Worm (Caenorhabditis elegans) whole organism, L4/young adult: ENCODE data around the gene fbxa-42.

Experiments
- W03F9.2 ChIP-seq: fragments of 150-350 bp; optimal IDR thresholded peaks from 2 replicates; lab custom pipeline; 2014; ENCODE audit warnings: missing biosample characterization, missing genetic modification characterization
- dao-5 ChIP-seq: sonication (generic microtip); optimal IDR thresholded peaks from 2 replicates; lab custom pipeline; 2016; ENCODE audit warnings: missing genotype, missing genetic modification characterization, moderate library complexity, missing compliant biosample characterization

ce11 chrIII:2232360-2232759 is 28.9 kb downstream of the fbxa-42 start, which contains the start of gene fbxa-47:
- TF ChIP-seq W03F9.2 (tag; lab: Kevin White, UChicago) (no peak), dao-5 (tag; lab: Kevin White, UChicago) (no peak)
